Worm (Caenorhabditis elegans) whole organism, late embryonic: ENCODE measurements around the gene wrt-7.
"Not testable (repeated sequence)": the region's sequence is repeated elsewhere in the genome, so short reads cannot be mapped to it uniquely, and the experiment has no call there.

Source experiments
- fkh-10 ChIP-seq: fragments of 150-350 bp; optimal IDR thresholded peaks from 2 replicates; lab custom pipeline; 2014; ENCODE audit warnings: missing biosample characterization, missing genetic modification reagents, missing genetic modification characterization
- lin-11 ChIP-seq: fragments of 200-800 bp; sonication (Bioruptor generic); optimal IDR thresholded peaks from 2 replicates; lab custom pipeline; 2018; ENCODE audit warnings: mild to moderate bottlenecking, missing genetic modification characterization, missing compliant biosample characterization
- nhr-11 ChIP-seq: fragments of 150-350 bp; optimal IDR thresholded peaks from 2 replicates; lab custom pipeline; 2014; ENCODE audit warnings: missing biosample characterization, missing genetic modification characterization
- pag-3 ChIP-seq: sonication (generic microtip); optimal IDR thresholded peaks from 2 replicates; lab custom pipeline; 2016; ENCODE audit warnings: missing compliant biosample characterization, missing genetic modification characterization, borderline replicate concordance
- pat-9 ChIP-seq: fragments of 200-800 bp; sonication (Bioruptor generic); optimal IDR thresholded peaks from 2 replicates; lab custom pipeline; 2018; ENCODE audit warnings: mild to moderate bottlenecking, missing genetic modification characterization, moderate library complexity, missing compliant biosample characterization
- pax-1 ChIP-seq: fragments of 150-350 bp; optimal IDR thresholded peaks from 2 replicates; lab custom pipeline; 2014; ENCODE audit warnings: missing biosample characterization, missing genetic modification characterization
- rnt-1 ChIP-seq: sonication (generic microtip); optimal IDR thresholded peaks from 2 replicates; lab custom pipeline; 2016; ENCODE audit warnings: missing genetic modification characterization, missing compliant biosample characterization
- ztf-16 ChIP-seq: sonication (generic microtip); optimal IDR thresholded peaks from 2 replicates; lab custom pipeline; 2017; ENCODE audit warnings: missing genetic modification characterization, missing compliant biosample characterization

DNA sequence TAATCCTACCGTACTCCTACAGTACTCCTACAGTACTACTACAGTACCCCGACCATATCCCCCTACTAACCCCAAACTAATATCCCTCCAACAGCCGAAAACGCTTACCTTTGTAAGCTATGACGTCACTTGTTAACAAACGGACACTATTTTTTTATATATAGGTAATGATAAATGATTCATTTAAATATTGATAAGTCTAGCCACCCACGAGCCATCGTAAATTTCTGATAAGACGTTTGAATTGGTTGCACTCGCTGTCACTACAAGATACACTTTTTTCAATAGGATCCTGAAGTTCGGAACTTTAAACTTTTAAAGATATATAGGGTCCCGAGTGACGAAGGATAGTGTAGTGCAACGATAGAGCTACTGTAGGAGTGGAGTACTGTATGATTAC is 14.7 kb downstream of the wrt-7 start, which contains the start of gene nhr-247:
- not testable (repeated sequence) for TF ChIP-seq lin-11 (tag; lab: Kevin White, UChicago); pag-3 (tag; lab: Kevin White, UChicago); ztf-16 (tag; lab: Kevin White, UChicago); nhr-11; pat-9 (tag; lab: Kevin White, UChicago); fkh-10; rnt-1 (tag; lab: Kevin White, UChicago); pax-1
